ENCODE assay signal across 2 fruit fly cellular contexts in the genomic region with DNA sequence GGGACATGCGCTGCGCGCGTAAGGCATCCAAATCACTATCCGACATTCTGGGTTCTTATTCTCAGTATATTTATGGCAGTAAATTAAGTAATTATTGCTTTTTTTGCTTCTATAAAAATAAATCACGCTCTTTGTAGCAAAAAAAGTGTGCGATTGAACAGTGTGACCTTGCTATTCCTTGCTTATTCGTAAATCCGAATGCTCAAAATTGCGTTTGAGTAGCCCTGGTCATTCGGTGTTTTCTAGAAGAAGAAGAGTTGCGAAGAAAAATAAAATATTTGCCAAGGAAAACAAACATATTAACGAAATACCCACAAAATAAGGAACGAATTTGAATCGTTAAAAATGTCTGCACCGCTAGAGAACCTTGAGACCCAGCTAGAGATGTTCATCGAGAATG.
TF ChIP-seq lines count a peak whose summit lies in the region.

A gene (minus strand): TSS at position 182 of the 400 bp plus-strand sequence.
A gene (plus strand): TSS at position 228 of the 400 bp plus-strand sequence.

TF ChIP-seq in whole organism, embryonic, 481 proteins besides CTCF, POLR2A, EP300 and RAD21 (continued from another document and continues in another):
- peak; percentile 35 for TF ChIP-seq HmgD (GFP tag; optimal IDR thresholded peaks at IDR 0.05; lab: Kevin White, UChicago)
- TF ChIP-seq CG4707 (GFP tag; optimal IDR thresholded peaks at IDR 0.05; lab: Kevin White, UChicago): no peak
- peak; percentile 12 for TF ChIP-seq CG13424 (tag; optimal IDR thresholded peaks at IDR 0.05; lab: Kevin White, UChicago)
- no peak for TF ChIP-seq bigmax (GFP tag; optimal IDR thresholded peaks at IDR 0.05; lab: Kevin White, UChicago)
- TF ChIP-seq CG1603 (tag; optimal IDR thresholded peaks at IDR 0.05; lab: Kevin White, UChicago): peak; percentile 83
- no peak for TF ChIP-seq CG17612 (GFP tag; IDR thresholded peaks at IDR 0.05; lab: Robert Waterston, UW)
- peak; percentile 70 for TF ChIP-seq nmo (GFP tag; optimal IDR thresholded peaks at IDR 0.05; lab: Kevin White, UChicago)
- TF ChIP-seq ERR (GFP tag; optimal IDR thresholded peaks at IDR 0.05; lab: Kevin White, UChicago): peak; percentile 27
- TF ChIP-seq CG12659 (GFP tag; optimal IDR thresholded peaks at IDR 0.05; lab: Kevin White, UChicago): peak; percentile 60
- peak; percentile 46 for TF ChIP-seq Scr (GFP tag; IDR thresholded peaks at IDR 0.05; lab: Robert Waterston, UW; ENCODE audit: partially characterized antibody)
- TF ChIP-seq Myb (GFP tag; optimal IDR thresholded peaks at IDR 0.05; lab: Kevin White, UChicago): peak; percentile 33
- TF ChIP-seq CG3847 (GFP tag; IDR thresholded peaks at IDR 0.05; lab: Robert Waterston, UW): peak; percentile 35; the same call in 1 of the 2 replicates
- TF ChIP-seq CG10979 (tag; optimal IDR thresholded peaks at IDR 0.05; lab: Kevin White, UChicago): peak; percentile 3
- peak; percentile 31 for TF ChIP-seq CHES-1-like (GFP tag; optimal IDR thresholded peaks at IDR 0.05; lab: Kevin White, UChicago)
- TF ChIP-seq CG17568 (GFP tag; optimal IDR thresholded peaks at IDR 0.05; lab: Kevin White, UChicago): no peak
- TF ChIP-seq bcd (GFP tag; optimal IDR thresholded peaks at IDR 0.05; lab: Kevin White, UChicago): peak; percentile 59
- TF ChIP-seq CG34422 (GFP tag; IDR thresholded peaks at IDR 0.05; lab: Robert Waterston, UW): peak; percentile 75; the same call in 1 of the 3 replicates
- peak; percentile 84 for TF ChIP-seq sens (GFP tag; lab: Kevin White, UChicago)
- no peak for TF ChIP-seq kni (GFP tag; optimal IDR thresholded peaks at IDR 0.05; lab: Kevin White, UChicago)
- TF ChIP-seq CG15514 (GFP tag; optimal IDR thresholded peaks at IDR 0.05; lab: Kevin White, UChicago): peak; percentile 53
- no peak for TF ChIP-seq trh (GFP tag; optimal IDR thresholded peaks at IDR 0.05; lab: Kevin White, UChicago)
- peak; percentile 34 for TF ChIP-seq CG10267 (tag; optimal IDR thresholded peaks at IDR 0.05; lab: Kevin White, UChicago)
- peak; percentile 18 for TF ChIP-seq CG2116 (GFP tag; optimal IDR thresholded peaks at IDR 0.05; lab: Kevin White, UChicago)
- peak; percentile 32; the same call in 2 of the 3 replicates for TF ChIP-seq CG6791 (GFP tag; IDR thresholded peaks at IDR 0.05; lab: Robert Waterston, UW; ENCODE audit: partially characterized antibody)
- TF ChIP-seq CG30020 (tag; optimal IDR thresholded peaks at IDR 0.05; lab: Kevin White, UChicago): peak; percentile 80
- TF ChIP-seq crp (GFP tag; optimal IDR thresholded peaks at IDR 0.05; lab: Kevin White, UChicago): peak in 1 of 2 experiments; percentile 72
- no peak for TF ChIP-seq p53 (GFP tag; optimal IDR thresholded peaks at IDR 0.05; lab: Kevin White, UChicago)
- TF ChIP-seq maf-S (GFP tag; optimal IDR thresholded peaks at IDR 0.05; lab: Kevin White, UChicago): no peak
- TF ChIP-seq dpn (GFP tag; optimal IDR thresholded peaks at IDR 0.05; lab: Kevin White, UChicago): peak; percentile 9 to 14
- peak; percentile 53 for TF ChIP-seq BEAF-32 (GFP tag; optimal IDR thresholded peaks at IDR 0.05; lab: Kevin White, UChicago)
- TF ChIP-seq sob (GFP tag; IDR thresholded peaks at IDR 0.05; lab: Robert Waterston, UW): peak; percentile 44; the same call in 1 of the 2 replicates
- TF ChIP-seq CG4328 (GFP tag; optimal IDR thresholded peaks at IDR 0.05; lab: Kevin White, UChicago): no peak
- peak; percentile 36 for TF ChIP-seq zen (tag; optimal IDR thresholded peaks at IDR 0.05; lab: Kevin White, UChicago)
- TF ChIP-seq CG8290 (GFP tag; optimal IDR thresholded peaks at IDR 0.05; lab: Kevin White, UChicago): no peak
- TF ChIP-seq CG8290 (tag; optimal IDR thresholded peaks at IDR 0.05; lab: Kevin White, UChicago): no peak
- TF ChIP-seq CG34224 (GFP tag; IDR thresholded peaks at IDR 0.05; lab: Robert Waterston, UW; ENCODE audit: partially characterized antibody): no peak
- no peak for TF ChIP-seq CG11247 (GFP tag; IDR thresholded peaks at IDR 0.05; lab: Robert Waterston, UW)
- TF ChIP-seq Deaf1 (tag; optimal IDR thresholded peaks at IDR 0.05; lab: Kevin White, UChicago): peak; percentile 58
- TF ChIP-seq HmgZ (tag; optimal IDR thresholded peaks at IDR 0.05; lab: Kevin White, UChicago): peak; percentile 77
- peak; percentile 69 for TF ChIP-seq CG3995 (GFP tag; optimal IDR thresholded peaks at IDR 0.05; lab: Kevin White, UChicago)
- TF ChIP-seq Dp (GFP tag; optimal IDR thresholded peaks at IDR 0.05; lab: Kevin White, UChicago): peak; percentile 38
- TF ChIP-seq chif (GFP tag; optimal IDR thresholded peaks at IDR 0.05; lab: Kevin White, UChicago): peak in 1 of 2 experiments; percentile 13
- peak; percentile 70 for TF ChIP-seq dm (GFP tag; optimal IDR thresholded peaks at IDR 0.05; lab: Kevin White, UChicago)
- no peak for TF ChIP-seq danr (GFP tag; IDR thresholded peaks at IDR 0.05; lab: Robert Waterston, UW)
- 0 out of 2 replicates have a peak, but pooled peaks have one; percentile 28 for TF ChIP-seq bbx (GFP tag; IDR thresholded peaks at IDR 0.05; lab: Robert Waterston, UW; ENCODE audit: partially characterized antibody)
- peak; percentile 97 for TF ChIP-seq CG7928 (GFP tag; optimal IDR thresholded peaks at IDR 0.05; lab: Kevin White, UChicago)
- TF ChIP-seq lmd (GFP tag; IDR thresholded peaks at IDR 0.05; lab: Robert Waterston, UW): no peak
- no peak for TF ChIP-seq Taf1 (GFP tag; IDR thresholded peaks at IDR 0.05; lab: Robert Waterston, UW)
- peak; percentile 35 for TF ChIP-seq NfI (GFP tag; optimal IDR thresholded peaks at IDR 0.05; lab: Kevin White, UChicago)
- peak; percentile 92 for TF ChIP-seq MESR4 (GFP tag; optimal IDR thresholded peaks at IDR 0.05; lab: Kevin White, UChicago)
- TF ChIP-seq CG11695 (GFP tag; IDR thresholded peaks at IDR 0.05; lab: Robert Waterston, UW): no peak
- peak; percentile 72 for TF ChIP-seq Sin3A (optimal IDR thresholded peaks at IDR 0.05; lab: Kevin White, UChicago)
- no peak for TF ChIP-seq Doc3 (GFP tag; IDR thresholded peaks at IDR 0.05; lab: Robert Waterston, UW; ENCODE audit: partially characterized antibody)
- peak; percentile 16 for TF ChIP-seq Abd-B (GFP tag; optimal IDR thresholded peaks at IDR 0.05; lab: Kevin White, UChicago)
- no peak for TF ChIP-seq NFAT (GFP tag; IDR thresholded peaks at IDR 0.05; lab: Robert Waterston, UW)
- TF ChIP-seq CG17912 (GFP tag; optimal IDR thresholded peaks at IDR 0.05; lab: Kevin White, UChicago): peak; percentile 55
- peak; percentile 93 for TF ChIP-seq pzg (GFP tag; optimal IDR thresholded peaks at IDR 0.05; lab: Kevin White, UChicago)
- TF ChIP-seq CG30403 (GFP tag; optimal IDR thresholded peaks at IDR 0.05; lab: Kevin White, UChicago): peak; percentile 4
- TF ChIP-seq YL-1 (GFP tag; optimal IDR thresholded peaks at IDR 0.05; lab: Kevin White, UChicago): peak; percentile 96
- no peak for TF ChIP-seq ssp (GFP tag; IDR thresholded peaks at IDR 0.05; lab: Robert Waterston, UW)
- peak; percentile 52 for TF ChIP-seq gro (GFP tag; optimal IDR thresholded peaks at IDR 0.05; lab: Kevin White, UChicago)
- no peak for TF ChIP-seq lilli (GFP tag; optimal IDR thresholded peaks at IDR 0.05; lab: Kevin White, UChicago)

TF ChIP-seq in whole organism, prepupa, 60 proteins besides CTCF, POLR2A, EP300 and RAD21 (continued from another document):
- TF ChIP-seq CG4318 (GFP tag; optimal IDR thresholded peaks at IDR 0.05; lab: Kevin White, UChicago) (no peak), fd59A (GFP tag; optimal IDR thresholded peaks at IDR 0.05; lab: Kevin White, UChicago) (no peak), CG15336 (GFP tag; IDR thresholded peaks at IDR 0.05; lab: Robert Waterston, UW) (no peak)
